Worm (Caenorhabditis elegans) whole organism, young adult: Measurements from ENCODE around the gene nhr-128.

Experiments
- B0336.3 ChIP-seq: fragments of 200-800 bp; sonication (Bioruptor generic); IDR thresholded peaks from 2 replicates; pipeline ENCODE4 v1.3.6; 2022; ENCODE audit warnings: missing genetic modification characterization, missing compliant biosample characterization
- F23B12.7 ChIP-seq: sonication (generic microtip); optimal IDR thresholded peaks from 2 replicates; lab custom pipeline; 2017; ENCODE audit warnings: missing genetic modification characterization, mild to moderate bottlenecking, missing compliant biosample characterization, antibody characterized with exemption, moderate library complexity; ENCODE audit not compliant: insufficient read depth
- F39B2.1 ChIP-seq: fragments of 200-800 bp; sonication (Bioruptor generic); IDR thresholded peaks from 2 replicates; pipeline ENCODE4 v1.3.6; 2022; ENCODE audit warnings: missing genetic modification reagents, missing genetic modification characterization, missing compliant biosample characterization
- F49E8.2 ChIP-seq: sonication (generic microtip); optimal IDR thresholded peaks from 3 replicates; lab custom pipeline; 2017; ENCODE audit warnings: missing genetic modification characterization, mild to moderate bottlenecking, missing compliant biosample characterization, antibody characterized with exemption, moderate library complexity; ENCODE audit not compliant: insufficient read depth
- F57C9.4 ChIP-seq: sonication (generic microtip); optimal IDR thresholded peaks from 2 replicates; lab custom pipeline; 2017; ENCODE audit warnings: mild to moderate bottlenecking, missing genetic modification characterization, missing compliant biosample characterization
- K11D2.4 ChIP-seq: fragments of 200-800 bp; sonication (Bioruptor generic); IDR thresholded peaks from 2 replicates; pipeline ENCODE4 v1.3.6; 2022; ENCODE audit warnings: missing genetic modification reagents, missing genetic modification characterization, missing compliant biosample characterization
- Y67H2A.10 ChIP-seq: fragments of 200-800 bp; sonication (Bioruptor generic); conservative IDR thresholded peaks from 2 replicates; pipeline ENCODE4 v1.3.6; 2022; ENCODE audit warnings: missing genetic modification reagents, missing genetic modification characterization, missing compliant biosample characterization
- Y79H2A.3 ChIP-seq: fragments of 200-800 bp; sonication (Bioruptor generic); conservative IDR thresholded peaks from 2 replicates; pipeline ENCODE4 v1.3.6; 2022; ENCODE audit warnings: missing genetic modification reagents, missing genetic modification characterization, missing compliant biosample characterization
- atf-7 ChIP-seq: sonication (generic microtip); optimal IDR thresholded peaks from 2 replicates; lab custom pipeline; 2017; ENCODE audit warnings: mild to moderate bottlenecking, missing genetic modification characterization, missing compliant biosample characterization
- attf-5 ChIP-seq: fragments of 200-800 bp; sonication (Bioruptor generic); optimal IDR thresholded peaks from 2 replicates; lab custom pipeline; 2018; ENCODE audit warnings: mild to moderate bottlenecking, missing genetic modification characterization, missing compliant biosample characterization
- cebp-1 ChIP-seq, 2 experiments: fragments of 200-800 bp in 1 of 2; sonication (Bioruptor generic) in 1 of 2; sonication (generic microtip) in 1 of 2; IDR thresholded peaks in 1 of 2; optimal IDR thresholded peaks in 1 of 2; 2 replicates each; pipeline versions ENCODE4 v1.3.6 to Lab custom; 2017 to 2022; ENCODE audit warnings: missing compliant biosample characterization in 2 of 2, missing genetic modification characterization in 2 of 2, mild to moderate bottlenecking in 1 of 2, missing genetic modification reagents in 1 of 2, moderate library complexity in 1 of 2
- ceh-27 ChIP-seq: fragments of 200-800 bp; sonication (Bioruptor generic); optimal IDR thresholded peaks from 2 replicates; lab custom pipeline; 2018; ENCODE audit warnings: mild to moderate bottlenecking, missing genetic modification characterization, moderate library complexity, missing compliant biosample characterization
- ceh-58 ChIP-seq: fragments of 200-800 bp; sonication (Bioruptor generic); IDR thresholded peaks from 2 replicates; pipeline ENCODE4 v1.3.6; 2022; ENCODE audit warnings: missing genetic modification characterization, missing compliant biosample characterization
- ceh-91 ChIP-seq: fragments of 200-800 bp; sonication (Bioruptor generic); IDR thresholded peaks from 2 replicates; pipeline ENCODE4 v1.3.6; 2022; ENCODE audit warnings: missing genetic modification reagents, missing genetic modification characterization, missing compliant biosample characterization
- die-1 ChIP-seq: sonication (generic microtip); optimal IDR thresholded peaks from 2 replicates; lab custom pipeline; 2016; ENCODE audit warnings: missing genotype, mild to moderate bottlenecking, missing genetic modification characterization, missing compliant biosample characterization
- dox-1 ChIP-seq: fragments of 200-800 bp; sonication (Bioruptor generic); IDR thresholded peaks from 2 replicates; pipeline ENCODE4 v1.3.6; 2022; ENCODE audit warnings: missing genetic modification reagents, missing genetic modification characterization, missing compliant biosample characterization
- dpff-1 ChIP-seq: sonication (generic microtip); optimal IDR thresholded peaks from 2 replicates; lab custom pipeline; 2017; ENCODE audit warnings: mild to moderate bottlenecking, missing genetic modification characterization, missing compliant biosample characterization
- efl-1 ChIP-seq: fragments of 150-350 bp; optimal IDR thresholded peaks from 2 replicates; lab custom pipeline; 2014; ENCODE audit warnings: missing biosample characterization, missing genetic modification reagents, missing genetic modification characterization
- egrh-3 ChIP-seq: fragments of 200-800 bp; sonication (Bioruptor generic); IDR thresholded peaks from 2 replicates; pipeline ENCODE4 v1.3.6; 2022; ENCODE audit warnings: missing genetic modification reagents, missing genetic modification characterization, missing compliant biosample characterization
- fkh-3 ChIP-seq: sonication (generic microtip); optimal IDR thresholded peaks from 2 replicates; lab custom pipeline; 2016; ENCODE audit warnings: mild to moderate bottlenecking, missing genetic modification characterization, missing compliant biosample characterization
- hlh-12 ChIP-seq: sonication (generic microtip); optimal IDR thresholded peaks from 2 replicates; lab custom pipeline; 2016; ENCODE audit warnings: missing genetic modification characterization, missing compliant biosample characterization
- hlh-26 ChIP-seq: fragments of 200-800 bp; sonication (Bioruptor generic); conservative IDR thresholded peaks from 2 replicates; pipeline ENCODE4 v1.3.6; 2022; ENCODE audit warnings: missing genetic modification reagents, missing genetic modification characterization, missing compliant biosample characterization
- hmg-1.2 ChIP-seq: fragments of 200-800 bp; sonication (Bioruptor generic); IDR thresholded peaks from 2 replicates; pipeline ENCODE4 v1.3.6; 2022; ENCODE audit warnings: missing genetic modification reagents, missing genetic modification characterization, missing compliant biosample characterization
- lin-40 ChIP-seq: sonication (generic microtip); optimal IDR thresholded peaks from 2 replicates; lab custom pipeline; 2016; ENCODE audit warnings: missing genetic modification characterization, mild to moderate bottlenecking, missing compliant biosample characterization, missing genotype, missing genetic modification reagents
- mcd-1 ChIP-seq: fragments of 200-800 bp; sonication (Bioruptor generic); IDR thresholded peaks from 2 replicates; pipeline ENCODE4 v1.3.6; 2022; ENCODE audit warnings: missing genetic modification reagents, missing genetic modification characterization, missing compliant biosample characterization
- nfyb-1 ChIP-seq: fragments of 200-800 bp; sonication (Bioruptor generic); IDR thresholded peaks from 2 replicates; pipeline ENCODE4 v1.3.6; 2022; ENCODE audit warnings: missing genetic modification reagents, missing genetic modification characterization, missing compliant biosample characterization
- nhr-80 ChIP-seq: sonication (generic microtip); optimal IDR thresholded peaks from 2 replicates; lab custom pipeline; 2016; ENCODE audit warnings: missing genetic modification characterization, missing compliant biosample characterization
- repo-1 ChIP-seq: sonication (generic microtip); optimal IDR thresholded peaks from 2 replicates; lab custom pipeline; 2017; ENCODE audit warnings: mild to moderate bottlenecking, missing genetic modification characterization, missing compliant biosample characterization
- sea-2 ChIP-seq: fragments of 200-800 bp; sonication (Bioruptor generic); IDR thresholded peaks from 2 replicates; pipeline ENCODE4 v1.3.6; 2022; ENCODE audit warnings: missing genetic modification characterization, missing compliant biosample characterization
- snpc-1.1 ChIP-seq: sonication (generic microtip); optimal IDR thresholded peaks from 2 replicates; lab custom pipeline; 2017; ENCODE audit warnings: missing genetic modification characterization, mild to moderate bottlenecking, missing compliant biosample characterization, antibody characterized with exemption, moderate library complexity, missing genotype, missing genetic modification reagents; ENCODE audit not compliant: insufficient read depth
- zfh-2 ChIP-seq: fragments of 200-800 bp; sonication (Bioruptor generic); conservative IDR thresholded peaks from 2 replicates; pipeline ENCODE4 v1.3.6; 2022; ENCODE audit warnings: missing genetic modification reagents, missing genetic modification characterization, missing compliant biosample characterization

The nhr-128 gene

ce11 chrV:2250126-2250590 is 28.3 kb downstream of the nhr-128 start, which contains the start of gene cyp-33C7 (continued):
- TF ChIP-seq die-1 (tag; lab: Kevin White, UChicago) (no peak), F57C9.4 (tag; lab: Kevin White, UChicago) (no peak), mcd-1 (0 out of 2 replicates have a peak, but pooled peaks have one; percentile 11), lin-40 (no peak), F23B12.7 (tag; lab: Kevin White, UChicago) (peak; percentile 9), Y67H2A.10 (no peak), dox-1 (GFP tag; lab: Robert Waterston, UW) (0 out of 2 replicates have a peak, but pooled peaks have one; percentile 46)

- TF ChIP-seq hlh-26 (GFP tag; lab: Robert Waterston, UW) (no peak), nhr-80 (tag; lab: Kevin White, UChicago) (peak; percentile 31), fkh-3 (tag; lab: Kevin White, UChicago) (no peak), K11D2.4 (GFP tag; lab: Robert Waterston, UW) (no peak)
- TF ChIP-seq, all 124 proteins: peak for 1
Measured at ce11 chrV:2251774-2252173, 29.9 kb downstream of the nhr-128 start.

ce11 chrV:2254553-2255124 is 32.8 kb downstream of the nhr-128 start, which contains the start of gene str-253:
Gene str-253 (minus strand): TSS chrV:2254603.
- TF ChIP-seq B0336.3 (GFP tag; lab: Robert Waterston, UW) (no peak), zfh-2 (peak; percentile 68), ceh-91 (GFP tag; lab: Robert Waterston, UW) (no peak), F39B2.1 (GFP tag; lab: Robert Waterston, UW) (no peak), cebp-1 (GFP tag; IDR thresholded peaks at IDR 0.05; lab: Robert Waterston, UW) (no peak), cebp-1 (tag; optimal IDR thresholded peaks at IDR 0.05; lab: Kevin White, UChicago) (peak; percentile 35), efl-1 (no peak), Y67H2A.10 (no peak), hlh-12 (no peak), attf-5 (no peak)
- TF ChIP-seq, all 124 proteins: peak for 2

ce11 chrV:2255191-2255590 is 33.3 kb downstream of the nhr-128 start, which contains the start of gene F41B5.1:
Gene F41B5.1 (plus strand): TSS chrV:2255533.
- TF ChIP-seq hmg-1.2 (GFP tag; lab: Robert Waterston, UW) (peak; percentile 85), mcd-1 (0 out of 2 replicates have a peak, but pooled peaks have one; percentile 10)

ce11 chrV:2259750-2260149 is 37.9 kb downstream of the nhr-128 start, which contains the start of gene nhr-182:
Gene nhr-182 (minus strand): TSS chrV:2259927.
- peak; percentile 76; the same call in 1 of the 2 replicates for TF ChIP-seq hmg-1.2 (GFP tag; lab: Robert Waterston, UW)
- no peak for TF ChIP-seq Y79H2A.3 (GFP tag; lab: Robert Waterston, UW)
- no peak for TF ChIP-seq repo-1
- TF ChIP-seq nhr-80 (tag; lab: Kevin White, UChicago), result peak; percentile 14
- TF ChIP-seq nfyb-1, result no peak
- no peak for TF ChIP-seq cebp-1 (GFP tag; IDR thresholded peaks at IDR 0.05; lab: Robert Waterston, UW)
- TF ChIP-seq cebp-1 (tag; optimal IDR thresholded peaks at IDR 0.05; lab: Kevin White, UChicago), result peak; percentile 3
- TF ChIP-seq ceh-58 (GFP tag; lab: Robert Waterston, UW), result no peak
- peak; percentile 2 for TF ChIP-seq attf-5
- TF ChIP-seq sea-2, result no peak
- TF ChIP-seq egrh-3 (GFP tag; lab: Robert Waterston, UW), result no peak

- TF ChIP-seq atf-7 (no peak), dpff-1 (tag; lab: Kevin White, UChicago) (no peak), ceh-27 (GFP tag; lab: Kevin White, UChicago) (no peak), snpc-1.1 (tag; lab: Kevin White, UChicago) (no peak), F49E8.2 (no peak), ceh-91 (GFP tag; lab: Robert Waterston, UW) (no peak)
Measured at ce11 chrV:2260660-2261059, 38.8 kb downstream of the nhr-128 start, which contains the start of gene F41B5.12. Gene F41B5.12 (plus strand): TSS chrV:2260960.
